Fruit fly (Drosophila melanogaster) whole organism, embryonic: ENCODE data around the gene CG33654.

ENCODE experiments used
- Asciz ChIP-seq: fragments of 200-800 bp; sonication (Bioruptor generic); optimal IDR thresholded peaks from 2 replicates; lab custom pipeline; 2017; ENCODE audit warnings: missing biosample characterization, mild to moderate bottlenecking, missing genetic modification characterization, missing genetic modification reagents
- CG10462 ChIP-seq: fragments of 200-800 bp; sonication (Bioruptor generic); optimal IDR thresholded peaks from 2 replicates; lab custom pipeline; 2016; ENCODE audit warnings: missing biosample characterization, missing genetic modification characterization
- CG11695 ChIP-seq: fragments of 200-800 bp; sonication (Bioruptor generic); IDR thresholded peaks from 3 replicates; pipeline ENCODE4 v1.3.6; 2022; ENCODE audit warnings: missing biosample characterization, missing genetic modification characterization
- CG13287 ChIP-seq: fragments of 200-800 bp; sonication (Bioruptor generic); IDR thresholded peaks from 2 replicates; pipeline ENCODE4 v1.3.6; 2022; ENCODE audit warnings: missing biosample characterization, missing genetic modification characterization; ENCODE audit not compliant: partially characterized antibody
- CG13894 ChIP-seq: fragments of 200-800 bp; sonication (Bioruptor generic); optimal IDR thresholded peaks from 3 replicates; lab custom pipeline; 2018; ENCODE audit warnings: missing biosample characterization, mild to moderate bottlenecking, missing genetic modification characterization, moderate library complexity
- CG14667 ChIP-seq: fragments of 200-800 bp; sonication (Bioruptor generic); IDR thresholded peaks from 2 replicates; pipeline ENCODE4 v1.3.6; 2022; ENCODE audit warnings: missing biosample characterization, missing genetic modification characterization
- CG1602 ChIP-seq: fragments of 200-800 bp; sonication (Bioruptor generic); optimal IDR thresholded peaks from 3 replicates; lab custom pipeline; 2016; ENCODE audit warnings: missing biosample characterization, missing genetic modification characterization
- CG2129 ChIP-seq: fragments of 200-800 bp; sonication (Bioruptor generic); IDR thresholded peaks from 2 replicates; pipeline ENCODE4 v1.3.6; 2022; ENCODE audit warnings: missing biosample characterization, missing genetic modification characterization; ENCODE audit not compliant: partially characterized antibody
- CG2199 ChIP-seq: fragments of 200-800 bp; sonication (Bioruptor generic); IDR thresholded peaks from 3 replicates; pipeline ENCODE4 v1.3.6; 2022; ENCODE audit warnings: missing biosample characterization, missing genetic modification characterization
- CG2678 ChIP-seq: fragments of 200-800 bp; sonication (Bioruptor generic); optimal IDR thresholded peaks from 3 replicates; lab custom pipeline; 2019; ENCODE audit warnings: missing biosample characterization, mild to moderate bottlenecking, missing genetic modification characterization, moderate library complexity
- CG3726 ChIP-seq: fragments of 200-800 bp; sonication (Bioruptor generic); IDR thresholded peaks from 3 replicates; pipeline ENCODE4, ENCODE4 v1.3.6; 2022; ENCODE audit warnings: missing biosample characterization, missing genetic modification characterization
- CG4360 ChIP-seq: fragments of 200-800 bp; sonication (Bioruptor generic); IDR thresholded peaks from 2 replicates; pipeline ENCODE4 v1.3.6; 2022; ENCODE audit warnings: missing biosample characterization, missing genetic modification characterization
- CG6689 ChIP-seq: fragments of 200-800 bp; sonication (Bioruptor generic); IDR thresholded peaks from 2 replicates; pipeline ENCODE4 v1.3.6; 2022; ENCODE audit warnings: missing biosample characterization, missing genetic modification characterization
- CG7839 ChIP-seq: fragments of 200-800 bp; sonication (Bioruptor generic); optimal IDR thresholded peaks from 3 replicates; lab custom pipeline; 2018; ENCODE audit warnings: missing biosample characterization, mild to moderate bottlenecking, missing genetic modification characterization, moderate library complexity
- CG8388 ChIP-seq: fragments of 200-800 bp; sonication (Bioruptor generic); optimal IDR thresholded peaks from 2 replicates; lab custom pipeline; 2019; ENCODE audit warnings: missing biosample characterization, mild to moderate bottlenecking, missing genetic modification characterization, moderate library complexity
- D19A ChIP-seq: fragments of 200-800 bp; optimal IDR thresholded peaks from 3 replicates; lab custom pipeline; 2019; ENCODE audit warnings: missing biosample characterization, mild to moderate bottlenecking, missing genetic modification characterization, moderate library complexity
- Drgx ChIP-seq: fragments of 200-800 bp; sonication (Bioruptor generic); IDR thresholded peaks from 2 replicates; pipeline ENCODE4 v1.3.6; 2022; ENCODE audit warnings: missing biosample characterization, missing genetic modification characterization
- Ets65A ChIP-seq: fragments of 200-800 bp; sonication (Bioruptor generic); peaks from one replicate; lab custom pipeline; 2016; ENCODE audit warnings: missing biosample characterization, missing genetic modification characterization
- Med ChIP-seq: fragments of 200-800 bp; sonication (Bioruptor generic); peaks from one replicate; lab custom pipeline; 2016; ENCODE audit warnings: missing biosample characterization, missing genetic modification characterization, mild to moderate bottlenecking, inconsistent platforms, moderate library complexity
- Myb ChIP-seq: fragments of 200-800 bp; sonication (Bioruptor generic); optimal IDR thresholded peaks from 2 replicates; lab custom pipeline; 2016; ENCODE audit warnings: missing biosample characterization, missing genetic modification characterization
- Pdp1 ChIP-seq, 2 experiments: fragments of 200-800 bp; sonication (Bioruptor generic); optimal IDR thresholded peaks; 3 replicates each; lab custom pipeline; 2016; ENCODE audit warnings: missing biosample characterization in 2 of 2, missing genetic modification characterization in 2 of 2, mild to moderate bottlenecking in 1 of 2, moderate library complexity in 1 of 2
- Rfx ChIP-seq: fragments of 200-800 bp; sonication (Bioruptor generic); IDR thresholded peaks from 2 replicates; pipeline ENCODE4 v1.3.6; 2022; ENCODE audit warnings: missing biosample characterization, missing genetic modification characterization
- Scr ChIP-seq: fragments of 200-800 bp; sonication (Bioruptor generic); IDR thresholded peaks from 2 replicates; pipeline ENCODE4 v1.3.6; 2022; ENCODE audit warnings: missing biosample characterization, missing genetic modification characterization; ENCODE audit not compliant: partially characterized antibody
- abd-A ChIP-seq: fragments of 200-800 bp; sonication (Bioruptor generic); optimal IDR thresholded peaks from 3 replicates; lab custom pipeline; 2019; ENCODE audit warnings: missing biosample characterization, mild to moderate bottlenecking, missing genetic modification characterization, moderate library complexity
- bab2 ChIP-seq: fragments of 200-800 bp; sonication (Bioruptor generic); optimal IDR thresholded peaks from 2 replicates; lab custom pipeline; 2016; ENCODE audit warnings: missing biosample characterization, missing genetic modification characterization
- bcd ChIP-seq: fragments of 200-800 bp; sonication (Bioruptor generic); optimal IDR thresholded peaks from 2 replicates; lab custom pipeline; 2017; ENCODE audit warnings: missing biosample characterization, mild to moderate bottlenecking, missing genetic modification characterization
- cg ChIP-seq: fragments of 200-800 bp; sonication (Bioruptor generic); optimal IDR thresholded peaks from 3 replicates; lab custom pipeline; 2019; ENCODE audit warnings: missing biosample characterization, mild to moderate bottlenecking, missing genetic modification characterization, moderate library complexity
- chinmo ChIP-seq: fragments of 200-800 bp; sonication (Bioruptor generic); IDR thresholded peaks from 4 replicates; pipeline ENCODE4 v1.3.6; 2022; ENCODE audit warnings: missing biosample characterization, missing genetic modification characterization; ENCODE audit not compliant: partially characterized antibody
- dmrt11E ChIP-seq: fragments of 200-800 bp; sonication (Bioruptor generic); optimal IDR thresholded peaks from 3 replicates; lab custom pipeline; 2018; ENCODE audit warnings: missing biosample characterization, mild to moderate bottlenecking, missing genetic modification characterization, moderate library complexity
- dmrt99B ChIP-seq: fragments of 200-800 bp; sonication (Bioruptor generic); optimal IDR thresholded peaks from 2 replicates; lab custom pipeline; 2018; ENCODE audit warnings: missing biosample characterization, mild to moderate bottlenecking, missing genetic modification characterization, moderate library complexity
- gcm2 ChIP-seq: fragments of 200-800 bp; sonication (Bioruptor generic); optimal IDR thresholded peaks from 2 replicates; lab custom pipeline; 2016; ENCODE audit warnings: missing biosample characterization, missing genetic modification characterization
- grn ChIP-seq: fragments of 200-800 bp; sonication (Bioruptor generic); optimal IDR thresholded peaks from 3 replicates; lab custom pipeline; 2017; ENCODE audit warnings: missing biosample characterization, missing genetic modification characterization
- kah ChIP-seq: fragments of 200-800 bp; sonication (Bioruptor generic); optimal IDR thresholded peaks from 2 replicates; lab custom pipeline; 2018; ENCODE audit warnings: missing biosample characterization, mild to moderate bottlenecking, missing genetic modification characterization
- kay ChIP-seq: fragments of 200-800 bp; sonication (Bioruptor generic); optimal IDR thresholded peaks from 2 replicates; lab custom pipeline; 2016; ENCODE audit warnings: missing biosample characterization, missing genetic modification characterization
- kni ChIP-seq: fragments of 200-800 bp; sonication (Bioruptor generic); optimal IDR thresholded peaks from 3 replicates; lab custom pipeline; 2017; ENCODE audit warnings: mild to moderate bottlenecking, missing biosample characterization, missing genetic modification reagents, missing genetic modification characterization
- nom ChIP-seq: fragments of 200-800 bp; sonication (Bioruptor generic); optimal IDR thresholded peaks from 2 replicates; lab custom pipeline; 2017; ENCODE audit warnings: missing biosample characterization, missing genetic modification characterization, mild to moderate bottlenecking, moderate library complexity, missing genetic modification reagents
- peb ChIP-seq: fragments of 200-800 bp; sonication (Bioruptor generic); IDR thresholded peaks from 2 replicates; pipeline ENCODE4 v1.3.6; 2022; ENCODE audit warnings: missing biosample characterization, missing genetic modification characterization
- sd ChIP-seq: fragments of 200-800 bp; sonication (Bioruptor generic); optimal IDR thresholded peaks from 3 replicates; lab custom pipeline; 2018; ENCODE audit warnings: missing biosample characterization, mild to moderate bottlenecking, missing genetic modification characterization, moderate library complexity
- sens ChIP-seq: fragments of 200-800 bp; sonication (Bioruptor generic); peaks from one replicate; lab custom pipeline; 2016; ENCODE audit warnings: missing biosample characterization, missing genetic modification characterization
- shn ChIP-seq: fragments of 200-800 bp; sonication (Bioruptor generic); optimal IDR thresholded peaks from 3 replicates; lab custom pipeline; 2016; ENCODE audit warnings: missing biosample characterization, missing genetic modification characterization
- so ChIP-seq: fragments of 200-800 bp; sonication (Bioruptor generic); IDR thresholded peaks from 3 replicates; pipeline ENCODE4 v1.3.6; 2022; ENCODE audit warnings: missing biosample characterization, missing genetic modification characterization
- sqz ChIP-seq: fragments of 200-800 bp; sonication (Bioruptor generic); optimal IDR thresholded peaks from 3 replicates; lab custom pipeline; 2018; ENCODE audit warnings: missing biosample characterization, mild to moderate bottlenecking, missing genetic modification characterization
- stwl ChIP-seq: fragments of 200-800 bp; sonication (Bioruptor generic); optimal IDR thresholded peaks from 3 replicates; lab custom pipeline; 2018; ENCODE audit warnings: missing biosample characterization, mild to moderate bottlenecking, missing genetic modification characterization, moderate library complexity
- tll ChIP-seq, 2 experiments: fragments of 200-800 bp in 1 of 2; fragments of >200 bp in 1 of 2; sonication (Bioruptor generic) in 1 of 2; optimal IDR thresholded peaks; 2 replicates each; lab custom pipeline; 2017 to 2019; ENCODE audit warnings: missing biosample characterization in 2 of 2, missing genetic modification characterization in 2 of 2, mild to moderate bottlenecking in 1 of 2, moderate library complexity in 1 of 2
- vvl ChIP-seq: fragments of 200-800 bp; sonication (Bioruptor generic); IDR thresholded peaks from 2 replicates; pipeline ENCODE4 v1.3.6; 2022; ENCODE audit warnings: missing biosample characterization, missing genetic modification characterization
- zf30C ChIP-seq: fragments of 200-800 bp; sonication (Bioruptor generic); optimal IDR thresholded peaks from 3 replicates; lab custom pipeline; 2018; ENCODE audit warnings: missing biosample characterization, mild to moderate bottlenecking, missing genetic modification characterization

CG33654 gene

DNA sequence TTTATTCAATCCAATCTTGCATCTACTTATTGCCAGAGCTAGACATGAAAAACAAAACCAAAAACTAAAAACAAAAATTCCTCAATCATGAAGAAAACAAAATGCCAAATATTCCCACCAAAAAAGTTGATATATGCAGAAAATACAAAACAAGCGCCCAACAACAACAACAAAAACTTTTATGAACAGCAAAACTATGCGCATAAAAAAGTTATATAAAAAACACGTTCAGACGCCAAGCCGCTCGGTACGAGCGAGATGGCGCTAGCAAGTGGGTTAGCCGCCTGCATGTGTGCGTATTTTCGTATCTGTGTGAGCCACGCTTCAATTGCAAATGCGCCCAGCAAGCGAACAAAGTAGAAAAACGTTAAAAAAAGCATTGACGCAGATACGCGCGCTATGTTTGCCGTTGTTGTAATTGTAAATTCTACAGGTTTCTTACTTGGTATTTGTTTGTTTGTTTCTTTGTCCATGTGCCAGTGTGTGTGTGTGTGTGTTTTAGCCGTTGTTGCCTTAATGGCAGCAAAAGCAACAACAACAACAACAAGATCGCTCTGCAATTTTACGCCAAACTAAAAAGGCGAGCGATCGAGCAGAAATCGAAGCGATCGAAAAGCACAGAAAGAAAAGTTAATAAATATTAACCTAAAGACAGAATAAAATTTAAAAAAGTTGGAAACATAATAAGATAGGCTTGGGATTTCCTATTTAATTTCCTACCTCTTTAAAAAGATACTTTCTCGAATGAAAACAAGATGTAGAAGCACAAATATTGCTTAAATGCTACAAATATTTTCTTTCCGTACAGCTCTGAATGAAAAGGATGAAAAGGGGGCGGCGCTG, 10.6 kb upstream of the CG33654 start (continued):
- TF ChIP-seq cg (GFP tag; lab: Kevin White, UChicago) (peak; percentile 72), kni (GFP tag; lab: Kevin White, UChicago) (peak; percentile 73), CG1602 (GFP tag; lab: Kevin White, UChicago) (no peak), stwl (tag; lab: Kevin White, UChicago) (no peak), nom (peak; percentile 28), CG10462 (GFP tag; lab: Kevin White, UChicago) (no peak), CG14667 (no peak), sens (GFP tag; lab: Kevin White, UChicago) (no peak), CG3726 (GFP tag; lab: Robert Waterston, UW) (no peak), so (peak; percentile 40; the same call in 1 of the 3 replicates), vvl (GFP tag; lab: Robert Waterston, UW) (peak; percentile 89), Ets65A (GFP tag; lab: Kevin White, UChicago) (peak; percentile 70), CG2678 (no peak), chinmo (GFP tag; lab: Robert Waterston, UW) (peak; percentile 99), Myb (GFP tag; lab: Kevin White, UChicago) (no peak), CG13287 (GFP tag; lab: Robert Waterston, UW) (peak; percentile 22; the same call in 1 of the 2 replicates), CG4360 (GFP tag; lab: Robert Waterston, UW) (peak; percentile 65), CG2199 (0 out of 3 replicates have a peak, but pooled peaks have one; percentile 8), Med (GFP tag; lab: Kevin White, UChicago) (peak; percentile 31), gcm2 (GFP tag; lab: Kevin White, UChicago) (no peak), peb (GFP tag; lab: Robert Waterston, UW) (no peak), CG7839 (tag; lab: Kevin White, UChicago) (no peak), abd-A (peak; percentile 76), Drgx (GFP tag; lab: Robert Waterston, UW) (peak; percentile 74), Pdp1 (GFP tag; optimal IDR thresholded peaks at IDR 0.05; lab: Kevin White, UChicago) (peak in 1 of 2 experiments; percentile 62), CG6689 (GFP tag; lab: Robert Waterston, UW) (no peak)

DNA sequence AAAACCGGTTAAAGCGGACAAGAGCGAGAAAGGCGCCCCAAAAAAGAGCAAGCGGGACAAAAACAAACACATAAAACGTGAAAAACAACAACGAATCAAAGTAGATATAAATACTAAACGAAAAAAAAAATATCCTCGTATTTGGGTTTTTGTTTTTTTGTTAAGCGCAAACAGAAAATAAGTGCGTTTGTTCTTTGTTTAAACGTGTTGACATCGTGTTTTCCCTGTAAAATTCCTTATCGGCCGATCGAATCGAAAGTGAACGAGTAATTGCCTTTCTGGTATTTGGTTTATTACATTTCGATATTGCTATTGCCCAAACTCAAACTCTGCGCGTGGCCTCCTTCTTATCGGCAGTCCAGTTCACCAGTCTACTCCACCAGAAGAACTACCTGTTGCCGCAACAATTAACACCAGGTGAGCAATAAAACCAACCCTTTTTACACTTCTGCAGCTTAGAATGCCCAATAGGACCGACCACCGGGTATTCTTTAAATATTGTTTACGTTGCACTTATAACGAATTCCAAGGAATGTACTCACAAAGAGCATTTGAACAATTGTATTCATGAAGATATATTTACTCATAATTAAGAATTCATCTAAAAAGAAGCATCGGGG, 8.9 kb upstream of the CG33654 start:
- TF ChIP-seq Rfx (GFP tag; lab: Robert Waterston, UW) (no peak), sd (tag; lab: Kevin White, UChicago) (peak; percentile 71), kay (no peak), sens (GFP tag; lab: Kevin White, UChicago) (peak; percentile 75), zf30C (GFP tag; lab: Kevin White, UChicago) (no peak), CG13894 (tag; lab: Kevin White, UChicago) (no peak), CG8388 (GFP tag; lab: Kevin White, UChicago) (no peak), CG2129 (GFP tag; lab: Robert Waterston, UW) (no peak), Med (GFP tag; lab: Kevin White, UChicago) (peak; percentile 71), tll (GFP tag; optimal IDR thresholded peaks at IDR 0.05; lab: Kevin White, UChicago) (peak in 1 of 2 experiments; percentile 7), sqz (GFP tag; lab: Kevin White, UChicago) (peak; percentile 56), Asciz (GFP tag; lab: Kevin White, UChicago) (no peak), CG1602 (GFP tag; lab: Kevin White, UChicago) (no peak), grn (peak; percentile 79), dmrt11E (tag; lab: Kevin White, UChicago) (peak; percentile 14), CG11695 (no peak), kah (peak; percentile 29), bab2 (GFP tag; lab: Kevin White, UChicago) (no peak), Scr (GFP tag; lab: Robert Waterston, UW) (no peak), shn (GFP tag; lab: Kevin White, UChicago) (no peak), dmrt99B (no peak), abd-A (no peak), bcd (no peak), gcm2 (GFP tag; lab: Kevin White, UChicago) (no peak), nom (peak; percentile 16), D19A (tag; lab: Kevin White, UChicago) (peak; percentile 88)
